Fruit fly (Drosophila melanogaster) whole organism, adult: ENCODE results near the gene Peritrophin-A.

ENCODE experiments used
- CG11617 ChIP-seq: fragments of 200-800 bp; sonication (Bioruptor generic); optimal IDR thresholded peaks from 2 replicates; lab custom pipeline; 2017; ENCODE audit warnings: mild to moderate bottlenecking, missing biosample characterization, missing genetic modification reagents, missing genetic modification characterization
- CG14711 ChIP-seq: fragments of 200-800 bp; sonication (Bioruptor generic); optimal IDR thresholded peaks from 2 replicates; lab custom pipeline; 2018; ENCODE audit warnings: missing biosample characterization, mild to moderate bottlenecking, missing genetic modification characterization, moderate library complexity
- CG1620 ChIP-seq: fragments of 200-800 bp; sonication (Bioruptor generic); optimal IDR thresholded peaks from 2 replicates; lab custom pipeline; 2016; ENCODE audit warnings: missing biosample characterization, missing genetic modification characterization
- CG7045 ChIP-seq: fragments of 200-800 bp; sonication (Bioruptor generic); optimal IDR thresholded peaks from 2 replicates; lab custom pipeline; 2017; ENCODE audit warnings: missing biosample characterization, mild to moderate bottlenecking, missing genetic modification characterization
- Crg-1 ChIP-seq: fragments of 200-800 bp; sonication (Bioruptor generic); optimal IDR thresholded peaks from 2 replicates; lab custom pipeline; 2016; ENCODE audit warnings: missing biosample characterization, missing genetic modification characterization
- Hr96 ChIP-seq: fragments of 200-800 bp; sonication (Bioruptor generic); optimal IDR thresholded peaks from 2 replicates; lab custom pipeline; 2016; ENCODE audit warnings: missing biosample characterization, missing genetic modification characterization
- bab1 ChIP-seq: fragments of 200-800 bp; sonication (Bioruptor generic); optimal IDR thresholded peaks from 3 replicates; lab custom pipeline; 2019; ENCODE audit warnings: missing biosample characterization, mild to moderate bottlenecking, missing genetic modification characterization, moderate library complexity
- tj ChIP-seq: fragments of 200-800 bp; sonication (Bioruptor generic); optimal IDR thresholded peaks from 3 replicates; lab custom pipeline; 2017; ENCODE audit warnings: missing biosample characterization, mild to moderate bottlenecking, missing genetic modification characterization, moderate library complexity

DNA sequence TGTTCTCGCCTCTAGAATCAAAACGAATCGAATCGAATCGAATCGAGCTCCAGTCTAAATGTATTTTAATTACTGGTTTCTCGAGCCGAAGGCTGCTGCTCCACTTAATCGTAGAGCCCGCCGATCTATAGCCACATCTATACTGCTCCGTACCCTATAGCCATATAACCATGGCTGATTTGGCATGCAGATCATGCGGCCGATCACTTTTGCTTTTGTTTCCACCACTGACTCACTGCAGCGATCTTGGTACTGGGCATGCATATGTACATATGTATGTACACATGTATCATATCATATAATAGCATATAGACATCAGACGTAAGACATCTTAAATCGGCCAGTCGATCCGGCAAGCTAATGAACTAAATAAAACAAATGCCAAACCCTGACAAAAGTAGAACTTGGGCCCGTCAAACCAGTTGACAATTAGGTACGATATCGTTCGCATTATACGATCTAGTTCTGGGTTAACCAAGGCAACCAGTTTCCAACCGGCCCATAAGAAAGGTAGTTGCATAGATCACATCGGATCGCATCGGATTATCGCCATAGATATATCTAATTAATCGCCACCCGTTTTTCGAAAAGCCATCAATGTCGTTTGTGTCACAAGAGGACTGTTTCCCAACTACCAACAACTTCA, 894 bp downstream of the Peritrophin-A start:
- no peak for TF ChIP-seq CG11617 (GFP tag; lab: Kevin White, UChicago)
- TF ChIP-seq Crg-1: no peak
- TF ChIP-seq tj (GFP tag; lab: Kevin White, UChicago): no peak
- TF ChIP-seq CG14711 (tag; lab: Kevin White, UChicago): no peak
- no peak for TF ChIP-seq Hr96 (GFP tag; lab: Kevin White, UChicago)
- no peak for TF ChIP-seq bab1
- no peak for TF ChIP-seq CG7045
- no peak for TF ChIP-seq CG1620 (GFP tag; lab: Kevin White, UChicago)
